Fruit fly (Drosophila melanogaster) S2 (cell line): ENCODE measurements around the gene CG10340.
A peak's percentile ranks its signal among the peaks of the same experiment; 100 is the strongest.

ENCODE experiments used
- CG8478 ChIP-seq: fragments of >200 bp; optimal IDR thresholded peaks from 2 replicates; lab custom pipeline; 2018
- CTCF ChIP-seq, 2 experiments: fragments of >200 bp; optimal IDR thresholded peaks; 2 replicates each; lab custom pipeline; 2018

DNA sequence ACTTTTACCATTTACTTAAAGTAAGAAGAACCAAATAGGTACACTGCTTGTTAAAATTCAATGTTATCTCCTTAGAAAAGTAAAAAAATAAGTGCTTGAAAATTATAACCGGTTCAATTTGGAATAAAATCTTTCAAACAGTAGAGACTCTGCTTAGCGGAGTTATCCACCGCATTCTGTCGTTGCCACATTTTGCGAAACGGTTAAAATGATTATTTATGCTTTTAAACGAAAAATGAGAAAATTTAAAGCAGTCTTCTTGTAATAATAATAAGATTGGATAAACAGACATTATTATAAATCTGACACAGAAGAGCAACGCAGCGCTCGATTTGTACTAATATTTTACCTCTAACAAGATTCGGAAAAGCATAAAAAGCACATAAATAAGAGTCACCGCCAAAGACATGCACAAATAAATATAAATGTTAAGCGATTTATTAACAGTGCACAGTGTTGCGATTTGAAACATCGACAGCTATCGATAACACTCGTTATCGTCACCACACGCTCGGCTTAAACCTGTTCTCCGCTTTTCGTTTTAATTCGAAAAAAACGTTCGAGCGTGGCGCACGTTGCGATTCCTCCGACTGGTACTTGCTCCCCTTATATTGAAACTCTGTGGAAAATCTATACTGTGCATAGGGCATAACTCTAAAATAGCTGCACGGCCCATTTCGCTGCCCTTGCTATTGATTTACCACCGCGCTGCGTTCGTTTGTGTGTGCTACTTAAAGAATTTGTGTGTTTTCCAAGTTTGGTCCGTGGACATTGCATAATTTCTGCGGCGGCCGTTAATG is 10.8 kb upstream of the CG10340 start, which contains the start of gene Fas1:
- TF ChIP-seq CG8478 (no peak), CTCF (optimal IDR thresholded peaks at IDR 0.05; lab: Kevin White, UChicago) (peak; percentile 45 to 66)
